Fruit fly (Drosophila melanogaster): ENCODE measurements around the gene Ir94h.

dm6 chr3R:23536610-23537009 is 49.3 kb downstream of the Ir94h start, which contains the start of gene Ugt303B1:
- no peak for TF ChIP-seq Myc (optimal IDR thresholded peaks at IDR 0.05)
- TF ChIP-seq pan (optimal IDR thresholded peaks at IDR 0.05) = no peak
- no peak for TF ChIP-seq Dif (GFP tag; optimal IDR thresholded peaks at IDR 0.05; ENCODE audit: partially characterized antibody)
- TF ChIP-seq Rel (GFP tag; optimal IDR thresholded peaks at IDR 0.05) = no peak
- TF ChIP-seq Rel (tag; optimal IDR thresholded peaks at IDR 0.05) = no peak
- no peak for TF ChIP-seq foxo (GFP tag; optimal IDR thresholded peaks at IDR 0.05)
- TF ChIP-seq lola (GFP tag; optimal IDR thresholded peaks at IDR 0.05) = no peak

All from whole organism, wandering third instar larva.